Fruit fly (Drosophila melanogaster): ENCODE data around the gene spri.

spri gene

dm6 chrX:10573554-10573953 lies 11.7 kb downstream of the spri start (continued):
- TF ChIP-seq sisA (GFP tag; IDR thresholded peaks at IDR 0.05) (peak; percentile 45; the same call in 1 of the 2 replicates), cad (GFP tag; optimal IDR thresholded peaks at IDR 0.05) (no peak), Elba2 (GFP tag; optimal IDR thresholded peaks at IDR 0.05) (no peak), CG11504 (tag; optimal IDR thresholded peaks at IDR 0.05) (peak; percentile 73), CG30020 (tag; optimal IDR thresholded peaks at IDR 0.05) (no peak), CG2889 (GFP tag; IDR thresholded peaks at IDR 0.05) (no peak; the same call in 2 of the 3 replicates), Lim3 (GFP tag; IDR thresholded peaks at IDR 0.05) (peak; percentile 65; the same call in 1 of the 2 replicates), Xbp1 (GFP tag; optimal IDR thresholded peaks at IDR 0.05) (peak; percentile 32), btn (GFP tag; optimal IDR thresholded peaks at IDR 0.05) (no peak), peb (GFP tag; IDR thresholded peaks at IDR 0.05) (no peak), MBD-R2 (GFP tag; IDR thresholded peaks at IDR 0.05) (peak; percentile 27; the same call in 1 of the 2 replicates), Atf6 (GFP tag; IDR thresholded peaks at IDR 0.05) (peak; percentile 74), Usf (GFP tag; optimal IDR thresholded peaks at IDR 0.05) (no peak), B-H1 (GFP tag; IDR thresholded peaks at IDR 0.05) (no peak; the same call in 2 of the 3 replicates), Fer2 (tag; optimal IDR thresholded peaks at IDR 0.05) (no peak), gcm2 (GFP tag; optimal IDR thresholded peaks at IDR 0.05) (no peak), cg (GFP tag; optimal IDR thresholded peaks at IDR 0.05) (no peak), CG1792 (GFP tag; optimal IDR thresholded peaks at IDR 0.05) (no peak), Blimp-1 (GFP tag; optimal IDR thresholded peaks at IDR 0.05) (peak; percentile 62), CG42726 (GFP tag; IDR thresholded peaks at IDR 0.05; ENCODE audit: partially characterized antibody) (no peak), chif (GFP tag; optimal IDR thresholded peaks at IDR 0.05) (no peak), ind (GFP tag; optimal IDR thresholded peaks at IDR 0.05) (peak; percentile 55), MTF-1 (GFP tag; optimal IDR thresholded peaks at IDR 0.05; ENCODE audit: borderline replicate concordance) (no peak), CG32532 (GFP tag; IDR thresholded peaks at IDR 0.05) (peak; percentile 64), mam (GFP tag; optimal IDR thresholded peaks at IDR 0.05) (no peak), org-1 (GFP tag; optimal IDR thresholded peaks at IDR 0.05) (peak; percentile 41), CG4424 (GFP tag; optimal IDR thresholded peaks at IDR 0.05) (no peak), chinmo (GFP tag; IDR thresholded peaks at IDR 0.05; ENCODE audit: partially characterized antibody) (no peak), so (GFP tag; IDR thresholded peaks at IDR 0.05) (0 out of 3 replicates have a peak, but pooled peaks have one; percentile 17), CG17361 (GFP tag; IDR thresholded peaks at IDR 0.05) (peak; percentile 39; the same call in 1 of the 3 replicates), Dad (GFP tag; optimal IDR thresholded peaks at IDR 0.05) (no peak), Nf-YB (GFP tag; optimal IDR thresholded peaks at IDR 0.05) (no peak), dmrt99B (tag; optimal IDR thresholded peaks at IDR 0.05) (peak; percentile 73), ato (GFP tag; IDR thresholded peaks at IDR 0.05; ENCODE audit: partially characterized antibody) (no peak), CG6654 (GFP tag; optimal IDR thresholded peaks at IDR 0.05) (no peak), klu (GFP tag; IDR thresholded peaks at IDR 0.05) (no peak), wor (GFP tag; IDR thresholded peaks at IDR 0.05) (0 out of 2 replicates have a peak, but pooled peaks have one; percentile 34), CG11085 (GFP tag; IDR thresholded peaks at IDR 0.05) (peak; percentile 35; the same call in 1 of the 2 replicates), Awh (GFP tag; IDR thresholded peaks at IDR 0.05) (peak; percentile 62; the same call in 1 of the 2 replicates), gro (GFP tag; optimal IDR thresholded peaks at IDR 0.05) (no peak), CG17328 (GFP tag; IDR thresholded peaks at IDR 0.05) (peak; percentile 60), Antp (GFP tag; optimal IDR thresholded peaks at IDR 0.05) (no peak), CG4820 (GFP tag; optimal IDR thresholded peaks at IDR 0.05) (peak; percentile 10), danr (GFP tag; IDR thresholded peaks at IDR 0.05) (no peak), CG8924 (tag; optimal IDR thresholded peaks at IDR 0.05) (peak; percentile 45), vvl (GFP tag; IDR thresholded peaks at IDR 0.05) (peak; percentile 80), unpg (GFP tag; optimal IDR thresholded peaks at IDR 0.05) (peak; percentile 69), pzg (GFP tag; optimal IDR thresholded peaks at IDR 0.05) (no peak), gfzf (GFP tag; optimal IDR thresholded peaks at IDR 0.05) (no peak), Dll (GFP tag; IDR thresholded peaks at IDR 0.05; ENCODE audit: partially characterized antibody) (no peak), ash1 (GFP tag; optimal IDR thresholded peaks at IDR 0.05) (no peak)

Data from whole organism, embryonic.